Worm (Caenorhabditis elegans): ENCODE results near the gene T22D1.17.

DNA sequence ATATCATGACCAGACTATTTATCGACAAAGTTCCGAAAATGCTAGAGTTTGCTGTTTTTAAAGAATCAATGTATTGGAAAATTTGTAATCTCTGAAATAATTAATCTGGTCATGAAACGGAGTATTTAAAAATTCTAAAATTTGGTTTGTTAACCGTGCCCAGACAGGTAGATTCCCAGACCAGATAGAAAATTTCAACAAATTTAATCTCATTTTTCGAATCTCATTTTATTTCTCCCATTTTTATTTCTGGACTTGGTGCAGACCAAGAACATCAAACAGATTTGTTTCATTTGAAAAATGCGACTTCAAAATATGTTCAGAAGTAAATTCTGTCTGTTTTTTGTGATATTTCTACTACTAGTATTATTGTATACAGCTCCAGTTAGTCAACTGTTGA is 17.3 kb downstream of the T22D1.17 start, which contains the start of gene T22D1.1:
- TF ChIP-seq hlh-1 (tag; optimal IDR thresholded peaks at IDR 0.05) (no peak), unc-62 (GFP tag; optimal IDR thresholded peaks at IDR 0.05) (no peak), mab-5 (tag; optimal IDR thresholded peaks at IDR 0.05) (no peak), blmp-1 (tag; optimal IDR thresholded peaks at IDR 0.05) (no peak), mep-1 (tag; optimal IDR thresholded peaks at IDR 0.05) (no peak), pha-4 (tag; optimal IDR thresholded peaks at IDR 0.05) (no peak), nhr-28 (tag; optimal IDR thresholded peaks at IDR 0.05) (no peak), unc-39 (tag; optimal IDR thresholded peaks at IDR 0.05) (no peak), lin-32 (GFP tag; optimal IDR thresholded peaks at IDR 0.05) (no peak), snpc-4 (tag; optimal IDR thresholded peaks at IDR 0.05) (no peak), bed-3 (GFP tag; optimal IDR thresholded peaks at IDR 0.05) (no peak)
